Worm (Caenorhabditis elegans) whole organism, mixed stage, embryonic: ENCODE measurements around the gene clec-86.

ENCODE experiments used
- ces-1 ChIP-seq: fragments of 150-350 bp; optimal IDR thresholded peaks from 2 replicates; lab custom pipeline; 2014; ENCODE audit warnings: missing biosample characterization, missing genetic modification reagents, missing genetic modification characterization
- elt-3 ChIP-seq: fragments of 150-350 bp; optimal IDR thresholded peaks from 2 replicates; lab custom pipeline; 2014; ENCODE audit warnings: missing biosample characterization, missing genetic modification characterization
- ham-2 ChIP-seq: fragments of 200-800 bp; sonication (Bioruptor generic); optimal IDR thresholded peaks from 2 replicates; lab custom pipeline; 2018; ENCODE audit warnings: mild to moderate bottlenecking, missing genetic modification characterization, missing compliant biosample characterization
- hlh-1 ChIP-seq: fragments of 150-350 bp; optimal IDR thresholded peaks from 2 replicates; lab custom pipeline; 2014; ENCODE audit warnings: missing biosample characterization, missing genetic modification reagents, missing genetic modification characterization
- nhr-12 ChIP-seq: fragments of 150-350 bp; optimal IDR thresholded peaks from 2 replicates; lab custom pipeline; 2014; ENCODE audit warnings: missing biosample characterization, missing genetic modification characterization
- nhr-237 ChIP-seq: fragments of 150-350 bp; optimal IDR thresholded peaks from 2 replicates; lab custom pipeline; 2014; ENCODE audit warnings: missing biosample characterization, missing genetic modification characterization
- pha-4 ChIP-seq: fragments of 150-350 bp; optimal IDR thresholded peaks from 2 replicates; lab custom pipeline; 2018; ENCODE audit warnings: missing biosample characterization, missing genetic modification reagents, missing genetic modification characterization
- snpc-4 ChIP-seq: fragments of 150-350 bp; optimal IDR thresholded peaks from 2 replicates; lab custom pipeline; 2014; ENCODE audit warnings: missing biosample characterization, missing genetic modification characterization
- sptf-1 ChIP-seq: sonication (generic microtip); optimal IDR thresholded peaks from 2 replicates; lab custom pipeline; 2017; ENCODE audit warnings: mild to moderate bottlenecking, missing genetic modification characterization, moderate library complexity, missing compliant biosample characterization
- unc-120 ChIP-seq: sonication (generic microtip); optimal IDR thresholded peaks from 2 replicates; lab custom pipeline; 2017; ENCODE audit warnings: missing genetic modification characterization, missing compliant biosample characterization; ENCODE audit not compliant: poor library complexity, severe bottlenecking
- unc-62 ChIP-seq: fragments of 150-350 bp; optimal IDR thresholded peaks from 2 replicates; lab custom pipeline; 2014; ENCODE audit warnings: missing biosample characterization, missing genetic modification reagents, missing genetic modification characterization
- ztf-11 ChIP-seq: fragments of 150-350 bp; optimal IDR thresholded peaks from 2 replicates; lab custom pipeline; 2014; ENCODE audit warnings: missing biosample characterization, missing genetic modification characterization

DNA sequence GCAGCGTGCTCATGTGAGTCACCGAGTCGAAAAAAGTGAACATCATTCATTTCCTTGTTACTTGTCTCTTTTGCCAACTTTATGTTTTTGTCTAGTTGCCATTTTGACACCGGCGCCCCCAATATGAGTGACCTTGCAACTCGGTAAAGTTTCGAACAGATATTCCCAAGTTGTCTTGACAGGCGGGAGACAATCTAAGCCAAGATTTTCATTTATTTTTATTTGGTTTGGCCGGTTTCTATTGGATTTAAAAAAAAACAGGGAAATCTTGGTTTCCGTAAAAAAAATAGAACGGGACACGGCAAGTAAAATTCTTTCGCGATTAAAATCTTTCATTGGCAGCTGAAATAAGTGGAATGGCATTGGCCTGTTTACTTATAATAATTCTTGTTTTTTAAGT is 8.5 kb upstream of the clec-86 start:
- TF ChIP-seq ces-1 (GFP tag; lab: Kevin White, UChicago) (no peak), hlh-1 (tag; lab: Kevin White, UChicago) (no peak), sptf-1 (tag; lab: Kevin White, UChicago) (no peak), unc-120 (tag; lab: Kevin White, UChicago) (no peak), snpc-4 (tag; lab: Kevin White, UChicago) (no peak), unc-62 (GFP tag; lab: Kevin White, UChicago) (no peak), elt-3 (tag; lab: Kevin White, UChicago) (no peak), pha-4 (tag; lab: Kevin White, UChicago) (no peak), ztf-11 (no peak), nhr-12 (tag; lab: Kevin White, UChicago) (no peak), nhr-237 (no peak), ham-2 (GFP tag; lab: Kevin White, UChicago) (no peak)
